Fruit fly (Drosophila melanogaster) whole organism, embryonic: ENCODE measurements around the gene dgt6.

Experiments
- Adf1 ChIP-seq: fragments of 200-800 bp; sonication (Bioruptor generic); IDR thresholded peaks from 2 replicates; pipeline ENCODE4 v1.3.6; 2022; ENCODE audit warnings: missing biosample characterization, missing genetic modification characterization
- Antp ChIP-seq: fragments of 200-800 bp; sonication (Bioruptor generic); optimal IDR thresholded peaks from 3 replicates; lab custom pipeline; 2016; ENCODE audit warnings: missing biosample characterization, missing genetic modification characterization
- B-H2 ChIP-seq: fragments of 200-800 bp; sonication (Bioruptor generic); optimal IDR thresholded peaks from 2 replicates; lab custom pipeline; 2018; ENCODE audit warnings: missing biosample characterization, mild to moderate bottlenecking, missing genetic modification characterization
- CG10147 ChIP-seq: fragments of 200-800 bp; sonication (Bioruptor generic); optimal IDR thresholded peaks from 2 replicates; lab custom pipeline; 2019; ENCODE audit warnings: missing biosample characterization, mild to moderate bottlenecking, missing genetic modification characterization, moderate library complexity
- CG10654 ChIP-seq: fragments of 200-800 bp; sonication (Bioruptor generic); optimal IDR thresholded peaks from 2 replicates; lab custom pipeline; 2016; ENCODE audit warnings: missing biosample characterization, missing genetic modification characterization
- CG11085 ChIP-seq: fragments of 200-800 bp; sonication (Bioruptor generic); IDR thresholded peaks from 2 replicates; pipeline ENCODE4 v1.3.6; 2022; ENCODE audit warnings: missing biosample characterization, missing genetic modification characterization
- CG12219 ChIP-seq: fragments of 200-800 bp; sonication (Bioruptor generic); optimal IDR thresholded peaks from 3 replicates; lab custom pipeline; 2018; ENCODE audit warnings: missing biosample characterization, mild to moderate bottlenecking, missing genetic modification characterization
- CG12236 ChIP-seq: fragments of 200-800 bp; sonication (Bioruptor generic); optimal IDR thresholded peaks from 2 replicates; lab custom pipeline; 2016; ENCODE audit warnings: missing biosample characterization, missing genetic modification characterization
- CG1233 ChIP-seq: fragments of 200-800 bp; sonication (Bioruptor generic); optimal IDR thresholded peaks from 4 replicates; lab custom pipeline; 2018; ENCODE audit warnings: missing biosample characterization, mild to moderate bottlenecking, missing genetic modification characterization
- CG14050 ChIP-seq: fragments of 200-800 bp; sonication (Bioruptor generic); IDR thresholded peaks from 3 replicates; pipeline ENCODE4 v1.3.6; 2022; ENCODE audit warnings: missing biosample characterization, missing genetic modification characterization
- CG14667 ChIP-seq: fragments of 200-800 bp; sonication (Bioruptor generic); IDR thresholded peaks from 2 replicates; pipeline ENCODE4 v1.3.6; 2022; ENCODE audit warnings: missing biosample characterization, missing genetic modification characterization
- CG14710 ChIP-seq: fragments of 200-800 bp; sonication (Bioruptor generic); optimal IDR thresholded peaks from 3 replicates; lab custom pipeline; 2019; ENCODE audit warnings: missing biosample characterization, mild to moderate bottlenecking, missing genetic modification characterization, moderate library complexity
- CG15269 ChIP-seq: fragments of 200-800 bp; sonication (Bioruptor generic); optimal IDR thresholded peaks from 2 replicates; lab custom pipeline; 2018; ENCODE audit warnings: missing biosample characterization, mild to moderate bottlenecking, missing genetic modification characterization, moderate library complexity
- CG15514 ChIP-seq: fragments of 200-800 bp; sonication (Bioruptor generic); optimal IDR thresholded peaks from 3 replicates; lab custom pipeline; 2017; ENCODE audit warnings: missing biosample characterization, missing genetic modification characterization, mild to moderate bottlenecking, moderate library complexity, missing genetic modification reagents
- CG17612 ChIP-seq: fragments of 200-800 bp; sonication (Bioruptor generic); IDR thresholded peaks from 2 replicates; pipeline ENCODE4 v1.3.6; 2022; ENCODE audit warnings: missing biosample characterization, missing genetic modification characterization
- CG30020 ChIP-seq: fragments of 200-800 bp; optimal IDR thresholded peaks from 2 replicates; lab custom pipeline; 2019; ENCODE audit warnings: missing biosample characterization, mild to moderate bottlenecking, missing genetic modification characterization, moderate library complexity
- CG3995 ChIP-seq: fragments of 200-800 bp; sonication (Bioruptor generic); optimal IDR thresholded peaks from 3 replicates; lab custom pipeline; 2016; ENCODE audit warnings: missing biosample characterization, missing genetic modification characterization
- CG6175 ChIP-seq: fragments of 200-800 bp; sonication (Bioruptor generic); IDR thresholded peaks from 3 replicates; pipeline ENCODE4 v1.3.6; 2022; ENCODE audit warnings: missing biosample characterization, missing genetic modification characterization
- CG6654 ChIP-seq: fragments of 200-800 bp; sonication (Bioruptor generic); optimal IDR thresholded peaks from 2 replicates; lab custom pipeline; 2017; ENCODE audit warnings: missing biosample characterization, mild to moderate bottlenecking, missing genetic modification characterization
- CG7271 ChIP-seq: fragments of 200-800 bp; sonication (Bioruptor generic); optimal IDR thresholded peaks from 2 replicates; lab custom pipeline; 2018; ENCODE audit warnings: missing biosample characterization, mild to moderate bottlenecking, missing genetic modification characterization, moderate library complexity
- CG8281 ChIP-seq: fragments of 200-800 bp; sonication (Bioruptor generic); optimal IDR thresholded peaks from 2 replicates; lab custom pipeline; 2018; ENCODE audit warnings: missing biosample characterization, mild to moderate bottlenecking, missing genetic modification characterization, moderate library complexity
- CG8388 ChIP-seq: fragments of 200-800 bp; sonication (Bioruptor generic); optimal IDR thresholded peaks from 2 replicates; lab custom pipeline; 2019; ENCODE audit warnings: missing biosample characterization, mild to moderate bottlenecking, missing genetic modification characterization, moderate library complexity
- CG9609 ChIP-seq: fragments of 200-800 bp; sonication (Bioruptor generic); optimal IDR thresholded peaks from 3 replicates; lab custom pipeline; 2016; ENCODE audit warnings: missing biosample characterization, missing genetic modification characterization
- CG9876 ChIP-seq: fragments of 200-800 bp; sonication (Bioruptor generic); optimal IDR thresholded peaks from 2 replicates; lab custom pipeline; 2016; ENCODE audit warnings: missing biosample characterization, missing genetic modification characterization
- Camta ChIP-seq: fragments of 200-800 bp; sonication (Bioruptor generic); optimal IDR thresholded peaks from 2 replicates; lab custom pipeline; 2016; ENCODE audit warnings: missing biosample characterization, missing genetic modification characterization
- Drgx ChIP-seq: fragments of 200-800 bp; sonication (Bioruptor generic); IDR thresholded peaks from 2 replicates; pipeline ENCODE4 v1.3.6; 2022; ENCODE audit warnings: missing biosample characterization, missing genetic modification characterization
- Lhr ChIP-seq: fragments of 200-800 bp; sonication (Bioruptor generic); optimal IDR thresholded peaks from 3 replicates; lab custom pipeline; 2017; ENCODE audit warnings: mild to moderate bottlenecking, missing biosample characterization, missing genetic modification reagents, missing genetic modification characterization
- NC2α ChIP-seq: fragments of 200-800 bp; sonication (Bioruptor generic); optimal IDR thresholded peaks from 2 replicates; lab custom pipeline; 2016; ENCODE audit warnings: missing biosample characterization, missing genetic modification characterization
- Nf-YC ChIP-seq: fragments of 200-800 bp; optimal IDR thresholded peaks from 3 replicates; lab custom pipeline; 2019; ENCODE audit warnings: missing biosample characterization, mild to moderate bottlenecking, missing genetic modification characterization, moderate library complexity
- Six4 ChIP-seq: fragments of 200-800 bp; sonication (Bioruptor generic); optimal IDR thresholded peaks from 2 replicates; lab custom pipeline; 2016; ENCODE audit warnings: missing biosample characterization, missing genetic modification characterization
- Spps ChIP-seq: fragments of 200-800 bp; sonication (Bioruptor generic); optimal IDR thresholded peaks from 2 replicates; lab custom pipeline; 2018; ENCODE audit warnings: missing biosample characterization, mild to moderate bottlenecking, missing genetic modification characterization
- Sry-δ ChIP-seq: fragments of 200-800 bp; sonication (Bioruptor generic); optimal IDR thresholded peaks from 2 replicates; lab custom pipeline; 2016; ENCODE audit warnings: missing biosample characterization, missing genetic modification characterization
- abd-A ChIP-seq: fragments of 200-800 bp; sonication (Bioruptor generic); optimal IDR thresholded peaks from 3 replicates; lab custom pipeline; 2019; ENCODE audit warnings: missing biosample characterization, mild to moderate bottlenecking, missing genetic modification characterization, moderate library complexity
- cad ChIP-seq: fragments of >200 bp; optimal IDR thresholded peaks from 2 replicates; lab custom pipeline; 2017; ENCODE audit warnings: missing biosample characterization, missing genetic modification characterization
- caup ChIP-seq: fragments of 200-800 bp; sonication (Bioruptor generic); optimal IDR thresholded peaks from 3 replicates; lab custom pipeline; 2017; ENCODE audit warnings: missing biosample characterization, mild to moderate bottlenecking, missing genetic modification characterization, moderate library complexity; ENCODE audit not compliant: severe bottlenecking
- chinmo ChIP-seq: fragments of 200-800 bp; sonication (Bioruptor generic); IDR thresholded peaks from 4 replicates; pipeline ENCODE4 v1.3.6; 2022; ENCODE audit warnings: missing biosample characterization, missing genetic modification characterization; ENCODE audit not compliant: partially characterized antibody
- da ChIP-seq: fragments of 200-800 bp; sonication (Bioruptor generic); optimal IDR thresholded peaks from 2 replicates; lab custom pipeline; 2016; ENCODE audit warnings: missing biosample characterization, missing genetic modification characterization
- dpn ChIP-seq, 2 experiments: fragments of 200-800 bp; sonication (Bioruptor generic); optimal IDR thresholded peaks; 3 replicates each; lab custom pipeline; 2016; ENCODE audit warnings: missing biosample characterization in 2 of 2, missing genetic modification characterization in 2 of 2
- her ChIP-seq: fragments of 200-800 bp; sonication (Bioruptor generic); optimal IDR thresholded peaks from 2 replicates; lab custom pipeline; 2016; ENCODE audit warnings: missing biosample characterization, missing genetic modification characterization
- lab ChIP-seq: fragments of 200-800 bp; sonication (Bioruptor generic); optimal IDR thresholded peaks from 3 replicates; lab custom pipeline; 2017; ENCODE audit warnings: missing biosample characterization, missing genetic modification characterization, mild to moderate bottlenecking, moderate library complexity, missing genetic modification reagents
- lilli ChIP-seq: fragments of 200-800 bp; sonication (Bioruptor generic); optimal IDR thresholded peaks from 3 replicates; lab custom pipeline; 2016; ENCODE audit warnings: missing biosample characterization, missing genetic modification characterization
- nerfin-1 ChIP-seq: fragments of 200-800 bp; sonication (Bioruptor generic); optimal IDR thresholded peaks from 3 replicates; lab custom pipeline; 2019; ENCODE audit warnings: missing biosample characterization, mild to moderate bottlenecking, missing genetic modification characterization, moderate library complexity
- pb ChIP-seq: fragments of 200-800 bp; sonication (Bioruptor generic); optimal IDR thresholded peaks from 3 replicates; lab custom pipeline; 2016; ENCODE audit warnings: missing biosample characterization, missing genetic modification characterization
- pho ChIP-seq: fragments of 200-800 bp; sonication (Bioruptor generic); optimal IDR thresholded peaks from 2 replicates; lab custom pipeline; 2016; ENCODE audit warnings: missing biosample characterization, missing genetic modification characterization
- row ChIP-seq: fragments of 200-800 bp; sonication (Bioruptor generic); IDR thresholded peaks from 3 replicates; pipeline ENCODE4 v1.3.6; 2022; ENCODE audit warnings: missing biosample characterization, missing genetic modification characterization
- shn ChIP-seq: fragments of 200-800 bp; sonication (Bioruptor generic); optimal IDR thresholded peaks from 3 replicates; lab custom pipeline; 2016; ENCODE audit warnings: missing biosample characterization, missing genetic modification characterization
- sima ChIP-seq: fragments of 200-800 bp; sonication (Bioruptor generic); optimal IDR thresholded peaks from 2 replicates; lab custom pipeline; 2016; ENCODE audit warnings: missing biosample characterization, missing genetic modification characterization
- ssp ChIP-seq: fragments of 200-800 bp; sonication (Bioruptor generic); IDR thresholded peaks from 2 replicates; pipeline ENCODE4 v1.3.6; 2022; ENCODE audit warnings: missing biosample characterization, missing genetic modification characterization
- wek ChIP-seq: fragments of 200-800 bp; sonication (Bioruptor generic); optimal IDR thresholded peaks from 3 replicates; lab custom pipeline; 2018; ENCODE audit warnings: missing biosample characterization, mild to moderate bottlenecking, missing genetic modification characterization, moderate library complexity
- wor ChIP-seq: fragments of 200-800 bp; sonication (Bioruptor generic); IDR thresholded peaks from 2 replicates; pipeline ENCODE4 v1.3.6; 2022; ENCODE audit warnings: missing biosample characterization, missing genetic modification characterization
- zen ChIP-seq: fragments of 200-800 bp; sonication (Bioruptor generic); optimal IDR thresholded peaks from 3 replicates; lab custom pipeline; 2018; ENCODE audit warnings: missing biosample characterization, mild to moderate bottlenecking, missing genetic modification characterization, moderate library complexity

Gene dgt6

DNA sequence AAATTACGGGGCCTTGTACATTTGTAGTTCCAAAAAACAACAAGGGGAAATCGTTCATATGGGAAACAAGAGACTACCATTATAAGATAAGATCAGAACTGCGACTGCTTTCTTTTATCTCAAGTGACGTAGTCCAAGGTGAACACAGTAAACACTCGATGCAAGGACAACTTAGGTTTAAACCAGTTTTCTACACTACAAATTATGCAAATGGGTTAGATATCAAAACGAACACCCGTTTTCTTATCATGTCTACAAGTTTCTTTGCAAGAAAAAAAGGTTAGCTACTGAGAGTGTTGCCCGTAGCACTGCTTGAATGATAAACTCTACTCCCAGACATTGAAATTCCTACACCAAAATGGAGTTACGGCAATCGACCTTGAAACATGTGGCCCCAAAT is 6.6 kb downstream of the dgt6 start (continued):
- TF ChIP-seq Nf-YC (tag; lab: Kevin White, UChicago) = no peak
- TF ChIP-seq CG8388 = peak; percentile 71
- no peak for TF ChIP-seq CG30020 (tag; lab: Kevin White, UChicago)
- peak; percentile 54 for TF ChIP-seq wek
- TF ChIP-seq Antp (GFP tag; lab: Kevin White, UChicago) = peak; percentile 81
- no peak for TF ChIP-seq B-H2 (GFP tag; lab: Kevin White, UChicago)
- peak; percentile 38 for TF ChIP-seq Camta
- TF ChIP-seq CG12236 (GFP tag; lab: Kevin White, UChicago) = peak; percentile 3
- TF ChIP-seq shn (GFP tag; lab: Kevin White, UChicago) = peak; percentile 32
- TF ChIP-seq CG10147 (GFP tag; lab: Kevin White, UChicago) = no peak
- peak; percentile 50 for TF ChIP-seq lab (GFP tag; lab: Kevin White, UChicago)
- TF ChIP-seq CG6175 = 0 out of 3 replicates have a peak, but pooled peaks have one; percentile 52
- peak; percentile 70 for TF ChIP-seq her
- TF ChIP-seq Spps (tag; lab: Kevin White, UChicago) = peak; percentile 40
- TF ChIP-seq ssp (GFP tag; lab: Robert Waterston, UW) = peak; percentile 44; the same call in 1 of the 2 replicates
- peak; percentile 13 for TF ChIP-seq CG9876
- no peak for TF ChIP-seq CG6654
- TF ChIP-seq CG14050 (GFP tag; lab: Robert Waterston, UW) = peak; percentile 60
- TF ChIP-seq Drgx (GFP tag; lab: Robert Waterston, UW) = peak; percentile 53
- TF ChIP-seq Adf1 (GFP tag; lab: Robert Waterston, UW) = no peak
- TF ChIP-seq NC2α (GFP tag; lab: Kevin White, UChicago) = no peak
- TF ChIP-seq sima = no peak
- peak; percentile 72 for TF ChIP-seq CG14667 (GFP tag; lab: Robert Waterston, UW)
- no peak for TF ChIP-seq Lhr
- TF ChIP-seq abd-A (tag; lab: Kevin White, UChicago) = no peak
- peak; percentile 39; the same call in 1 of the 2 replicates for TF ChIP-seq CG17612 (GFP tag; lab: Robert Waterston, UW)
- no peak for TF ChIP-seq da (GFP tag; lab: Kevin White, UChicago)
- TF ChIP-seq pho (GFP tag; lab: Kevin White, UChicago) = peak; percentile 49
- peak; percentile 14 for TF ChIP-seq Sry-δ (GFP tag; lab: Kevin White, UChicago)
- TF ChIP-seq CG3995 = peak; percentile 25
- TF ChIP-seq CG7271 = no peak
- peak; percentile 64 for TF ChIP-seq pb (GFP tag; lab: Kevin White, UChicago)
- TF ChIP-seq lilli = peak; percentile 71
- peak; percentile 2 for TF ChIP-seq nerfin-1 (tag; lab: Kevin White, UChicago)
- TF ChIP-seq CG15514 (GFP tag; lab: Kevin White, UChicago) = peak; percentile 20
- TF ChIP-seq row = peak; percentile 77
- peak; percentile 65 for TF ChIP-seq CG12219 (GFP tag; lab: Kevin White, UChicago)
- peak; percentile 48 for TF ChIP-seq Six4
- peak; percentile 48 to 69 for TF ChIP-seq dpn (GFP tag; optimal IDR thresholded peaks at IDR 0.05; lab: Kevin White, UChicago)
- TF ChIP-seq CG11085 (GFP tag; lab: Robert Waterston, UW) = peak; percentile 34; the same call in 1 of the 2 replicates
- peak; percentile 4 for TF ChIP-seq CG9609 (GFP tag; lab: Kevin White, UChicago)
- no peak for TF ChIP-seq wor
- TF ChIP-seq cad (GFP tag; lab: Kevin White, UChicago) = no peak
- peak; percentile 32 for TF ChIP-seq CG14710 (tag; lab: Kevin White, UChicago)
- TF ChIP-seq CG15269 (tag; lab: Kevin White, UChicago) = peak; percentile 70
- no peak for TF ChIP-seq chinmo (GFP tag; lab: Robert Waterston, UW)
- peak; percentile 53 for TF ChIP-seq CG1233 (GFP tag; lab: Kevin White, UChicago)
- TF ChIP-seq CG10654 (GFP tag; lab: Kevin White, UChicago) = peak; percentile 2
- peak; percentile 60 for TF ChIP-seq zen
- peak; percentile 5 for TF ChIP-seq CG8281 (tag; lab: Kevin White, UChicago)
- peak; percentile 53 for TF ChIP-seq caup
